Worm (Caenorhabditis elegans) whole organism, late embryonic: ENCODE results near the gene plpp-1.1.
A peak's percentile ranks its signal among the peaks of the same experiment; 100 is the strongest.

Source experiments
- F13H6.1 ChIP-seq: sonication (generic microtip); optimal IDR thresholded peaks from 2 replicates; lab custom pipeline; 2016; ENCODE audit warnings: missing genetic modification characterization, missing compliant biosample characterization
- K02D7.2 ChIP-seq: sonication (generic microtip); optimal IDR thresholded peaks from 2 replicates; lab custom pipeline; 2017; ENCODE audit warnings: mild to moderate bottlenecking, missing genetic modification characterization, missing compliant biosample characterization
- K09A11.1 ChIP-seq: sonication (generic microtip); optimal IDR thresholded peaks from 2 replicates; lab custom pipeline; 2017; ENCODE audit warnings: antibody characterized with exemption, mild to moderate bottlenecking, missing genetic modification characterization, missing compliant biosample characterization; ENCODE audit not compliant: insufficient read depth
- ahr-1 ChIP-seq: sonication (generic microtip); optimal IDR thresholded peaks from 2 replicates; lab custom pipeline; 2016; ENCODE audit warnings: missing genetic modification characterization, missing compliant biosample characterization
- ceh-14 ChIP-seq: sonication (generic microtip); optimal IDR thresholded peaks from 2 replicates; lab custom pipeline; 2016; ENCODE audit warnings: missing genotype, missing genetic modification characterization, missing compliant biosample characterization
- ceh-18 ChIP-seq: sonication (generic microtip); optimal IDR thresholded peaks from 2 replicates; lab custom pipeline; 2016; ENCODE audit warnings: missing genetic modification characterization, missing compliant biosample characterization
- ceh-19 ChIP-seq: fragments of 200-800 bp; sonication (Bioruptor generic); optimal IDR thresholded peaks from 2 replicates; lab custom pipeline; 2018; ENCODE audit warnings: mild to moderate bottlenecking, missing genetic modification characterization, missing compliant biosample characterization
- ceh-24 ChIP-seq: sonication (generic microtip); optimal IDR thresholded peaks from 2 replicates; lab custom pipeline; 2016; ENCODE audit warnings: mild to moderate bottlenecking, missing genetic modification characterization, missing compliant biosample characterization
- ceh-31 ChIP-seq: sonication (generic microtip); optimal IDR thresholded peaks from 2 replicates; lab custom pipeline; 2016; ENCODE audit warnings: missing genetic modification characterization, missing compliant biosample characterization
- ceh-9 ChIP-seq: sonication (generic microtip); optimal IDR thresholded peaks from 2 replicates; lab custom pipeline; 2016; ENCODE audit warnings: mild to moderate bottlenecking, missing genetic modification characterization, inconsistent platforms, missing compliant biosample characterization
- che-1 ChIP-seq: sonication (generic microtip); optimal IDR thresholded peaks from 2 replicates; lab custom pipeline; 2016; ENCODE audit warnings: mild to moderate bottlenecking, missing genetic modification characterization, missing compliant biosample characterization
- dve-1 ChIP-seq: sonication (generic microtip); optimal IDR thresholded peaks from 2 replicates; lab custom pipeline; 2017; ENCODE audit warnings: antibody characterized with exemption, mild to moderate bottlenecking, missing genetic modification characterization, missing compliant biosample characterization
- elt-2 ChIP-seq: sonication (generic microtip); optimal IDR thresholded peaks from 2 replicates; lab custom pipeline; 2016; ENCODE audit warnings: missing genetic modification reagents, missing genetic modification characterization, missing compliant biosample characterization
- ets-4 ChIP-seq: sonication (generic microtip); optimal IDR thresholded peaks from 2 replicates; lab custom pipeline; 2016; ENCODE audit warnings: missing genetic modification characterization, missing compliant biosample characterization
- eyg-1 ChIP-seq: sonication (generic microtip); optimal IDR thresholded peaks from 2 replicates; lab custom pipeline; 2016; ENCODE audit warnings: missing genotype, missing genetic modification characterization, missing compliant biosample characterization
- hlh-13 ChIP-seq: fragments of 200-800 bp; sonication (Bioruptor generic); optimal IDR thresholded peaks from 2 replicates; lab custom pipeline; 2018; ENCODE audit warnings: mild to moderate bottlenecking, missing genetic modification characterization, missing compliant biosample characterization
- hlh-30 ChIP-seq: sonication (generic microtip); optimal IDR thresholded peaks from 2 replicates; lab custom pipeline; 2017; ENCODE audit warnings: antibody characterized with exemption, missing genetic modification characterization, missing compliant biosample characterization; ENCODE audit not compliant: insufficient read depth
- hlh-6 ChIP-seq: sonication (generic microtip); optimal IDR thresholded peaks from 2 replicates; lab custom pipeline; 2016; ENCODE audit warnings: missing genotype, missing genetic modification characterization, missing compliant biosample characterization
- hlh-8 ChIP-seq: sonication (generic microtip); optimal IDR thresholded peaks from 2 replicates; lab custom pipeline; 2016; ENCODE audit warnings: missing genotype, missing genetic modification characterization, missing compliant biosample characterization
- nhr-11 ChIP-seq: fragments of 150-350 bp; optimal IDR thresholded peaks from 2 replicates; lab custom pipeline; 2014; ENCODE audit warnings: missing biosample characterization, missing genetic modification characterization
- odd-2 ChIP-seq: sonication (generic microtip); optimal IDR thresholded peaks from 2 replicates; lab custom pipeline; 2017; ENCODE audit warnings: antibody characterized with exemption, mild to moderate bottlenecking, missing genetic modification characterization, missing compliant biosample characterization
- pha-2 ChIP-seq: sonication (generic microtip); optimal IDR thresholded peaks from 2 replicates; lab custom pipeline; 2017; ENCODE audit warnings: mild to moderate bottlenecking, missing genetic modification characterization, missing compliant biosample characterization
- pha-4 ChIP-seq: fragments of 150-350 bp; optimal IDR thresholded peaks from 2 replicates; lab custom pipeline; 2018; ENCODE audit warnings: missing biosample characterization, missing genetic modification reagents, missing genetic modification characterization
- pros-1 ChIP-seq: fragments of 150-350 bp; optimal IDR thresholded peaks from 2 replicates; lab custom pipeline; 2014; ENCODE audit warnings: missing biosample characterization, missing genetic modification reagents, missing genetic modification characterization
- rnt-1 ChIP-seq: sonication (generic microtip); optimal IDR thresholded peaks from 2 replicates; lab custom pipeline; 2016; ENCODE audit warnings: missing genetic modification characterization, missing compliant biosample characterization
- sox-2 ChIP-seq: fragments of 200-800 bp; sonication (Bioruptor generic); IDR thresholded peaks from 2 replicates; pipeline ENCODE4 v1.3.6; 2022; ENCODE audit warnings: missing genetic modification reagents, missing genetic modification characterization, missing compliant biosample characterization
- syd-9 ChIP-seq: sonication (generic microtip); optimal IDR thresholded peaks from 2 replicates; lab custom pipeline; 2016; ENCODE audit warnings: mild to moderate bottlenecking, missing genetic modification characterization, moderate library complexity, missing compliant biosample characterization
- tbx-2 ChIP-seq: sonication (generic microtip); optimal IDR thresholded peaks from 2 replicates; lab custom pipeline; 2016; ENCODE audit warnings: missing genetic modification characterization, missing compliant biosample characterization
- unc-42 ChIP-seq: sonication (generic microtip); optimal IDR thresholded peaks from 2 replicates; lab custom pipeline; 2016; ENCODE audit warnings: missing genotype, missing genetic modification characterization, missing compliant biosample characterization
- unc-55 ChIP-seq: sonication (generic microtip); optimal IDR thresholded peaks from 2 replicates; lab custom pipeline; 2017; ENCODE audit warnings: missing biosample characterization, missing genetic modification reagents, missing genetic modification characterization
- unc-86 ChIP-seq: sonication (generic microtip); optimal IDR thresholded peaks from 2 replicates; lab custom pipeline; 2016; ENCODE audit warnings: missing genetic modification characterization, missing compliant biosample characterization
- zip-5 ChIP-seq: sonication (generic microtip); optimal IDR thresholded peaks from 2 replicates; lab custom pipeline; 2016; ENCODE audit warnings: missing genetic modification characterization, missing compliant biosample characterization

The plpp-1.1 gene

ce11 chrII:3957455-3958212 lies 29.8 kb upstream of the plpp-1.1 start:
- TF ChIP-seq dve-1 (tag; lab: Kevin White, UChicago) (peak; percentile 70), tbx-2 (peak; percentile 21), hlh-6 (no peak), sox-2 (GFP tag; lab: Robert Waterston, UW) (peak; percentile 14; the same call in 1 of the 2 replicates), ceh-31 (tag; lab: Kevin White, UChicago) (peak; percentile 14)

- TF ChIP-seq unc-55 (GFP tag; lab: Kevin White, UChicago), result peak; percentile 20
- TF ChIP-seq rnt-1 (tag; lab: Kevin White, UChicago), result peak; percentile 13
- TF ChIP-seq unc-42 (tag; lab: Kevin White, UChicago), result no peak
- TF ChIP-seq eyg-1, result no peak
These were observed 29.0 kb upstream of the plpp-1.1 start for ce11 chrII:3956744-3957143.

ce11 chrII:3955938-3956337 lies 28.1 kb upstream of the plpp-1.1 start:
- no peak for TF ChIP-seq unc-42 (tag; lab: Kevin White, UChicago)
- TF ChIP-seq pha-2 (tag; lab: Kevin White, UChicago), result no peak
- no peak for TF ChIP-seq ceh-18 (tag; lab: Kevin White, UChicago)
- no peak for TF ChIP-seq ceh-24 (tag; lab: Kevin White, UChicago)
- TF ChIP-seq hlh-13, result no peak
- no peak for TF ChIP-seq zip-5 (tag; lab: Kevin White, UChicago)
- TF ChIP-seq hlh-6, result no peak
- no peak for TF ChIP-seq K09A11.1 (tag; lab: Kevin White, UChicago)
- no peak for TF ChIP-seq pha-4 (tag; lab: Kevin White, UChicago)
- no peak for TF ChIP-seq hlh-8 (tag; lab: Kevin White, UChicago)
- TF ChIP-seq ceh-19, result no peak
- TF ChIP-seq ceh-9 (tag; lab: Kevin White, UChicago), result no peak
- TF ChIP-seq ceh-14, result no peak
- TF ChIP-seq hlh-30 (tag; lab: Kevin White, UChicago), result no peak
- no peak for TF ChIP-seq ahr-1
- no peak for TF ChIP-seq unc-86 (tag; lab: Kevin White, UChicago)

ce11 chrII:3954838-3955237 lies 27.0 kb upstream of the plpp-1.1 start:
- TF ChIP-seq ceh-19 (no peak), F13H6.1 (tag; lab: Kevin White, UChicago) (no peak), nhr-11 (tag; lab: Kevin White, UChicago) (no peak), K02D7.2 (tag; lab: Kevin White, UChicago) (no peak), ets-4 (tag; lab: Kevin White, UChicago) (no peak), odd-2 (tag; lab: Kevin White, UChicago) (no peak), che-1 (tag; lab: Kevin White, UChicago) (no peak)

- TF ChIP-seq elt-2 (peak; percentile 47), syd-9 (tag; lab: Kevin White, UChicago) (no peak)
These were observed 26.2 kb upstream of the plpp-1.1 start for ce11 chrII:3954018-3954417.

- TF ChIP-seq elt-2, result peak; percentile 29
- TF ChIP-seq pros-1 (tag; lab: Kevin White, UChicago), result no peak
These were observed 25.2 kb upstream of the plpp-1.1 start for ce11 chrII:3952967-3953366.
